Worm (Caenorhabditis elegans) whole organism, midembryonic: ENCODE data around the gene C28H8.8.

Experiments
- T22C8.4 ChIP-seq: fragments of 200-800 bp; sonication (Bioruptor generic); IDR thresholded peaks from 2 replicates; pipeline ENCODE4 v1.3.6; 2022; ENCODE audit warnings: missing genetic modification characterization, missing compliant biosample characterization
- cog-1 ChIP-seq: sonication (generic microtip); optimal IDR thresholded peaks from 2 replicates; lab custom pipeline; 2016; ENCODE audit warnings: missing genetic modification characterization, missing compliant biosample characterization
- flt-1 ChIP-seq: fragments of 200-800 bp; sonication (Bioruptor generic); IDR thresholded peaks from 2 replicates; pipeline ENCODE4 v1.3.6; 2022; ENCODE audit warnings: missing genetic modification characterization, missing compliant biosample characterization
- klf-2 ChIP-seq: fragments of 200-800 bp; sonication (Bioruptor generic); conservative IDR thresholded peaks from 2 replicates; pipeline ENCODE4 v1.3.6; 2022; ENCODE audit warnings: missing genetic modification reagents, missing genetic modification characterization, missing compliant biosample characterization
- med-1 ChIP-seq: sonication (generic microtip); optimal IDR thresholded peaks from 2 replicates; lab custom pipeline; 2017; ENCODE audit warnings: missing genetic modification characterization, mild to moderate bottlenecking, missing compliant biosample characterization, antibody characterized with exemption, missing genetic modification reagents; ENCODE audit not compliant: insufficient read depth
- ref-1 ChIP-seq: fragments of 200-800 bp; sonication (Bioruptor generic); conservative IDR thresholded peaks from 2 replicates; pipeline ENCODE4 v1.3.6; 2022; ENCODE audit warnings: missing genetic modification reagents, missing genetic modification characterization, missing compliant biosample characterization
- tab-1 ChIP-seq: fragments of 200-800 bp; sonication (Bioruptor generic); IDR thresholded peaks from 2 replicates; pipeline ENCODE4 v1.3.6; 2022; ENCODE audit warnings: missing genetic modification characterization, missing compliant biosample characterization
- ztf-23 ChIP-seq: fragments of 200-800 bp; sonication (Bioruptor generic); IDR thresholded peaks from 2 replicates; pipeline ENCODE4 v1.3.6; 2022; ENCODE audit warnings: missing genetic modification reagents, missing genetic modification characterization, missing compliant biosample characterization
- ztf-29 ChIP-seq: fragments of 200-800 bp; sonication (Bioruptor generic); IDR thresholded peaks from 2 replicates; pipeline ENCODE4 v1.3.6; 2022; ENCODE audit warnings: missing genetic modification reagents, missing genetic modification characterization, missing compliant biosample characterization

Gene C28H8.8

ce11 chrIII:5843662-5844061, 44.9 kb downstream of the C28H8.8 start:
- TF ChIP-seq cog-1 (tag; lab: Kevin White, UChicago) (no peak), T22C8.4 (no peak), ztf-23 (no peak), flt-1 (GFP tag; lab: Robert Waterston, UW) (no peak), klf-2 (no peak), ref-1 (GFP tag; lab: Robert Waterston, UW) (no peak), med-1 (GFP tag; lab: Kevin White, UChicago) (no peak)

- no peak for TF ChIP-seq ztf-29 (GFP tag; lab: Robert Waterston, UW)
- no peak for TF ChIP-seq T22C8.4
- TF ChIP-seq ref-1 (GFP tag; lab: Robert Waterston, UW): no peak
- TF ChIP-seq cog-1 (tag; lab: Kevin White, UChicago): no peak
- no peak for TF ChIP-seq flt-1 (GFP tag; lab: Robert Waterston, UW)
- TF ChIP-seq tab-1 (GFP tag; lab: Robert Waterston, UW): no peak
- TF ChIP-seq med-1 (GFP tag; lab: Kevin White, UChicago): no peak
- TF ChIP-seq klf-2: no peak
- no peak for TF ChIP-seq ztf-23
These were observed 45.7 kb downstream of the C28H8.8 start for ce11 chrIII:5842920-5843319.

- no peak for TF ChIP-seq flt-1 (GFP tag; lab: Robert Waterston, UW)
- no peak for TF ChIP-seq ref-1 (GFP tag; lab: Robert Waterston, UW)
- TF ChIP-seq ztf-29 (GFP tag; lab: Robert Waterston, UW): no peak
- TF ChIP-seq ztf-23: no peak
- TF ChIP-seq cog-1 (tag; lab: Kevin White, UChicago): no peak
- no peak for TF ChIP-seq klf-2
- TF ChIP-seq med-1 (GFP tag; lab: Kevin White, UChicago): no peak
- no peak for TF ChIP-seq tab-1 (GFP tag; lab: Robert Waterston, UW)
- no peak for TF ChIP-seq T22C8.4
These were observed 46.9 kb downstream of the C28H8.8 start for ce11 chrIII:5841676-5842075.

- no peak for TF ChIP-seq ztf-29 (GFP tag; lab: Robert Waterston, UW)
- TF ChIP-seq cog-1 (tag; lab: Kevin White, UChicago): no peak
- no peak for TF ChIP-seq ztf-23
- TF ChIP-seq ref-1 (GFP tag; lab: Robert Waterston, UW): no peak
- TF ChIP-seq T22C8.4: no peak
- TF ChIP-seq flt-1 (GFP tag; lab: Robert Waterston, UW): no peak
- TF ChIP-seq klf-2: no peak
- TF ChIP-seq tab-1 (GFP tag; lab: Robert Waterston, UW): no peak
- TF ChIP-seq med-1 (GFP tag; lab: Kevin White, UChicago): no peak
These were observed 47.6 kb downstream of the C28H8.8 start for ce11 chrIII:5840815-5841573.

- TF ChIP-seq T22C8.4: no peak
- no peak for TF ChIP-seq ref-1 (GFP tag; lab: Robert Waterston, UW)
- no peak for TF ChIP-seq cog-1 (tag; lab: Kevin White, UChicago)
- TF ChIP-seq klf-2: no peak
- no peak for TF ChIP-seq flt-1 (GFP tag; lab: Robert Waterston, UW)
- no peak for TF ChIP-seq med-1 (GFP tag; lab: Kevin White, UChicago)
- no peak for TF ChIP-seq ztf-23
- TF ChIP-seq ztf-29 (GFP tag; lab: Robert Waterston, UW): no peak
- no peak for TF ChIP-seq tab-1 (GFP tag; lab: Robert Waterston, UW)
These were observed 48.3 kb downstream of the C28H8.8 start for ce11 chrIII:5840277-5840676.

ce11 chrIII:5839598-5839997, 49.0 kb downstream of the C28H8.8 start:
- no peak for TF ChIP-seq ztf-29 (GFP tag; lab: Robert Waterston, UW)
- TF ChIP-seq ztf-23: no peak
- TF ChIP-seq med-1 (GFP tag; lab: Kevin White, UChicago): no peak
- no peak for TF ChIP-seq flt-1 (GFP tag; lab: Robert Waterston, UW)
- no peak for TF ChIP-seq klf-2
- TF ChIP-seq T22C8.4: no peak
- TF ChIP-seq tab-1 (GFP tag; lab: Robert Waterston, UW): no peak
- no peak for TF ChIP-seq cog-1 (tag; lab: Kevin White, UChicago)
- TF ChIP-seq ref-1 (GFP tag; lab: Robert Waterston, UW): no peak

- TF ChIP-seq cog-1 (tag; lab: Kevin White, UChicago): no peak
- no peak for TF ChIP-seq klf-2
- no peak for TF ChIP-seq T22C8.4
These were observed 49.4 kb downstream of the C28H8.8 start for ce11 chrIII:5839147-5839546.

ce11 chrIII:5838159-5839046, 50.2 kb downstream of the C28H8.8 start:
- TF ChIP-seq tab-1 (GFP tag; lab: Robert Waterston, UW): no peak
- no peak for TF ChIP-seq med-1 (GFP tag; lab: Kevin White, UChicago)
- no peak for TF ChIP-seq ztf-29 (GFP tag; lab: Robert Waterston, UW)
- TF ChIP-seq T22C8.4: no peak
- TF ChIP-seq flt-1 (GFP tag; lab: Robert Waterston, UW): no peak
- no peak for TF ChIP-seq ref-1 (GFP tag; lab: Robert Waterston, UW)
- TF ChIP-seq klf-2: no peak
- no peak for TF ChIP-seq ztf-23
- TF ChIP-seq cog-1 (tag; lab: Kevin White, UChicago): no peak
